Worm (Caenorhabditis elegans) whole organism, L4/young adult: Measurements from ENCODE around the gene ZK643.6.

Source experiments
- dao-5 ChIP-seq: sonication (generic microtip); optimal IDR thresholded peaks from 2 replicates; lab custom pipeline; 2016; ENCODE audit warnings: missing genotype, missing genetic modification characterization, moderate library complexity, missing compliant biosample characterization
- him-1 ChIP-seq: sonication (generic microtip); optimal IDR thresholded peaks from 2 replicates; lab custom pipeline; 2016; ENCODE audit warnings: missing genotype, missing genetic modification reagents, missing genetic modification characterization, missing compliant biosample characterization

- TF ChIP-seq dao-5 (tag; lab: Kevin White, UChicago) (no peak), him-1 (tag; lab: Kevin White, UChicago) (no peak)
Observed at ce11 chrIII:8967639-8968038, 7.1 kb upstream of the ZK643.6 start, which contains the start of the genes bud-13 and rpap-2.
